Fruit fly (Drosophila melanogaster): ENCODE data around the gene CG42307.

Gene CG42307

dm6 chr3L:7319768-7320167 is 9.2 kb upstream of the CG42307 start, which contains the start of gene CG8607:
TSS of gene CG8607 (plus strand) at chr3L:7320068.
- TF ChIP-seq toe (GFP tag; optimal IDR thresholded peaks at IDR 0.05) (no peak), CG14711 (tag; optimal IDR thresholded peaks at IDR 0.05) (no peak), CG12768 (GFP tag; optimal IDR thresholded peaks at IDR 0.05) (no peak), CG1620 (GFP tag; optimal IDR thresholded peaks at IDR 0.05) (no peak), cic (GFP tag; optimal IDR thresholded peaks at IDR 0.05) (no peak), CG5204 (GFP tag; optimal IDR thresholded peaks at IDR 0.05) (no peak), tj (GFP tag; optimal IDR thresholded peaks at IDR 0.05) (no peak), Mnt (GFP tag; optimal IDR thresholded peaks at IDR 0.05) (no peak), bab1 (GFP tag; optimal IDR thresholded peaks at IDR 0.05) (no peak), Hr96 (GFP tag; optimal IDR thresholded peaks at IDR 0.05) (no peak), CG7045 (GFP tag; optimal IDR thresholded peaks at IDR 0.05) (no peak), kay (GFP tag; ENCODE audit: borderline replicate concordance) (no peak), CG11617 (GFP tag; optimal IDR thresholded peaks at IDR 0.05) (no peak), pad (GFP tag; optimal IDR thresholded peaks at IDR 0.05) (no peak)

- TF ChIP-seq CG7045 (GFP tag; optimal IDR thresholded peaks at IDR 0.05) (no peak), ovo (GFP tag; optimal IDR thresholded peaks at IDR 0.05) (peak; percentile 15), bab1 (GFP tag; optimal IDR thresholded peaks at IDR 0.05) (peak; percentile 17), kay (GFP tag; ENCODE audit: borderline replicate concordance) (no peak), Mnt (GFP tag; optimal IDR thresholded peaks at IDR 0.05) (peak; percentile 44), Hr96 (GFP tag; optimal IDR thresholded peaks at IDR 0.05) (no peak), CG5204 (GFP tag; optimal IDR thresholded peaks at IDR 0.05) (no peak), Clk (GFP tag; optimal IDR thresholded peaks at IDR 0.05) (no peak), CG1620 (GFP tag; optimal IDR thresholded peaks at IDR 0.05) (peak; percentile 44), cic (GFP tag; optimal IDR thresholded peaks at IDR 0.05) (peak; percentile 13), toe (GFP tag; optimal IDR thresholded peaks at IDR 0.05) (peak; percentile 13), cnc (optimal IDR thresholded peaks at IDR 0.05) (no peak), Crg-1 (GFP tag; optimal IDR thresholded peaks at IDR 0.05) (peak; percentile 38), CG12768 (GFP tag; optimal IDR thresholded peaks at IDR 0.05) (peak; percentile 4), pad (GFP tag; optimal IDR thresholded peaks at IDR 0.05) (peak; percentile 14), CG11617 (GFP tag; optimal IDR thresholded peaks at IDR 0.05) (peak; percentile 36), CG14711 (tag; optimal IDR thresholded peaks at IDR 0.05) (peak; percentile 66), CG33017 (tag; optimal IDR thresholded peaks at IDR 0.05) (no peak), tj (GFP tag; optimal IDR thresholded peaks at IDR 0.05) (peak; percentile 27), CG7101 (tag; optimal IDR thresholded peaks at IDR 0.05) (peak; percentile 75)
Observed at dm6 chr3L:7323348-7323747, 5.6 kb upstream of the CG42307 start, which contains the start of the genes RhoGEF4 and Rint1. TSS of gene RhoGEF4 (minus strand) at chr3L:7323411. TSS of gene Rint1 (plus strand) at chr3L:7323619.

- TF ChIP-seq CG7045 (GFP tag; optimal IDR thresholded peaks at IDR 0.05) = no peak
- TF ChIP-seq CG12768 (GFP tag; optimal IDR thresholded peaks at IDR 0.05) = no peak
- no peak for TF ChIP-seq kay (GFP tag; ENCODE audit: borderline replicate concordance)
- TF ChIP-seq pad (GFP tag; optimal IDR thresholded peaks at IDR 0.05) = no peak
- no peak for TF ChIP-seq ovo (GFP tag; optimal IDR thresholded peaks at IDR 0.05)
- TF ChIP-seq Mnt (GFP tag; optimal IDR thresholded peaks at IDR 0.05) = no peak
- TF ChIP-seq Clk (GFP tag; optimal IDR thresholded peaks at IDR 0.05) = no peak
- TF ChIP-seq Crg-1 (GFP tag; optimal IDR thresholded peaks at IDR 0.05) = no peak
- no peak for TF ChIP-seq Hr96 (GFP tag; optimal IDR thresholded peaks at IDR 0.05)
- TF ChIP-seq cic (GFP tag; optimal IDR thresholded peaks at IDR 0.05) = no peak
- TF ChIP-seq CG14711 (tag; optimal IDR thresholded peaks at IDR 0.05) = no peak
- TF ChIP-seq CG33017 (tag; optimal IDR thresholded peaks at IDR 0.05) = no peak
- no peak for TF ChIP-seq tj (GFP tag; optimal IDR thresholded peaks at IDR 0.05)
- no peak for TF ChIP-seq CG1620 (GFP tag; optimal IDR thresholded peaks at IDR 0.05)
- no peak for TF ChIP-seq CG5204 (GFP tag; optimal IDR thresholded peaks at IDR 0.05)
- no peak for TF ChIP-seq cnc (optimal IDR thresholded peaks at IDR 0.05)
- no peak for TF ChIP-seq toe (GFP tag; optimal IDR thresholded peaks at IDR 0.05)
Observed at dm6 chr3L:7326676-7327075, 2.3 kb upstream of the CG42307 start.

- TF ChIP-seq Clk (GFP tag; optimal IDR thresholded peaks at IDR 0.05) (no peak), Hr96 (GFP tag; optimal IDR thresholded peaks at IDR 0.05) (no peak), CG1620 (GFP tag; optimal IDR thresholded peaks at IDR 0.05) (no peak), Mnt (GFP tag; optimal IDR thresholded peaks at IDR 0.05) (peak; percentile 55), Crg-1 (GFP tag; optimal IDR thresholded peaks at IDR 0.05) (no peak), CG33017 (tag; optimal IDR thresholded peaks at IDR 0.05) (no peak), bab1 (GFP tag; optimal IDR thresholded peaks at IDR 0.05) (peak; percentile 52), CG14711 (tag; optimal IDR thresholded peaks at IDR 0.05) (peak; percentile 5), CG11617 (GFP tag; optimal IDR thresholded peaks at IDR 0.05) (no peak)
Observed at dm6 chr3L:7334990-7335389, 6.1 kb downstream of the CG42307 start, which contains the start of the genes wrm1 and wrm2. TSS of gene wrm1 (minus strand) at chr3L:7335226. TSS of gene wrm2 (minus strand) at chr3L:7335226.

dm6 chr3L:7338786-7339185 is 9.9 kb downstream of the CG42307 start:
- TF ChIP-seq Clk (GFP tag; optimal IDR thresholded peaks at IDR 0.05) (no peak), CG5204 (GFP tag; optimal IDR thresholded peaks at IDR 0.05) (no peak), CG7101 (tag; optimal IDR thresholded peaks at IDR 0.05) (peak; percentile 54), tj (GFP tag; optimal IDR thresholded peaks at IDR 0.05) (no peak), pad (GFP tag; optimal IDR thresholded peaks at IDR 0.05) (peak; percentile 50), Crg-1 (GFP tag; optimal IDR thresholded peaks at IDR 0.05) (peak; percentile 66), CG33017 (tag; optimal IDR thresholded peaks at IDR 0.05) (no peak), CG12768 (GFP tag; optimal IDR thresholded peaks at IDR 0.05) (peak; percentile 31), bab1 (GFP tag; optimal IDR thresholded peaks at IDR 0.05) (no peak), cic (GFP tag; optimal IDR thresholded peaks at IDR 0.05) (no peak), cnc (optimal IDR thresholded peaks at IDR 0.05) (no peak), ovo (GFP tag; optimal IDR thresholded peaks at IDR 0.05) (peak; percentile 20), CG1620 (GFP tag; optimal IDR thresholded peaks at IDR 0.05) (peak; percentile 52), toe (GFP tag; optimal IDR thresholded peaks at IDR 0.05) (no peak), CG11617 (GFP tag; optimal IDR thresholded peaks at IDR 0.05) (no peak), Hr96 (GFP tag; optimal IDR thresholded peaks at IDR 0.05) (no peak), CG14711 (tag; optimal IDR thresholded peaks at IDR 0.05) (no peak), Mnt (GFP tag; optimal IDR thresholded peaks at IDR 0.05) (peak; percentile 2), CG7045 (GFP tag; optimal IDR thresholded peaks at IDR 0.05) (no peak), kay (GFP tag; ENCODE audit: borderline replicate concordance) (no peak)

Measured in whole organism, adult.